Worm (Caenorhabditis elegans) whole organism, young adult: ENCODE measurements around the gene B0507.3.

Source experiments
- hrde-1 ChIP-seq: sonication (generic microtip); optimal IDR thresholded peaks from 2 replicates; lab custom pipeline; 2016; ENCODE audit warnings: missing genetic modification characterization, mild to moderate bottlenecking, missing compliant biosample characterization, moderate library complexity, missing genotype, missing genetic modification reagents, borderline replicate concordance
- lag-1 ChIP-seq: fragments of 200-800 bp; sonication (Bioruptor generic); IDR thresholded peaks from 2 replicates; pipeline ENCODE4 v1.3.6; 2022; ENCODE audit warnings: missing genetic modification reagents, missing genetic modification characterization, missing compliant biosample characterization
- nfya-1 ChIP-seq: sonication (generic microtip); optimal IDR thresholded peaks from 2 replicates; lab custom pipeline; 2017; ENCODE audit warnings: antibody characterized with exemption, missing compliant biosample characterization, missing genetic modification characterization, borderline replicate concordance; ENCODE audit not compliant: insufficient read depth
- rcor-1 ChIP-seq: fragments of 200-800 bp; sonication (Bioruptor generic); IDR thresholded peaks from 2 replicates; pipeline ENCODE4 v1.3.6; 2022; ENCODE audit warnings: missing genetic modification reagents, missing genetic modification characterization, missing compliant biosample characterization
- sdz-38 ChIP-seq: sonication (generic microtip); optimal IDR thresholded peaks from 2 replicates; lab custom pipeline; 2016; ENCODE audit warnings: missing genotype, missing genetic modification characterization, missing compliant biosample characterization
- unc-62 ChIP-seq: fragments of 150-350 bp; optimal IDR thresholded peaks from 2 replicates; lab custom pipeline; 2014; ENCODE audit warnings: missing biosample characterization, missing genetic modification reagents, missing genetic modification characterization

DNA sequence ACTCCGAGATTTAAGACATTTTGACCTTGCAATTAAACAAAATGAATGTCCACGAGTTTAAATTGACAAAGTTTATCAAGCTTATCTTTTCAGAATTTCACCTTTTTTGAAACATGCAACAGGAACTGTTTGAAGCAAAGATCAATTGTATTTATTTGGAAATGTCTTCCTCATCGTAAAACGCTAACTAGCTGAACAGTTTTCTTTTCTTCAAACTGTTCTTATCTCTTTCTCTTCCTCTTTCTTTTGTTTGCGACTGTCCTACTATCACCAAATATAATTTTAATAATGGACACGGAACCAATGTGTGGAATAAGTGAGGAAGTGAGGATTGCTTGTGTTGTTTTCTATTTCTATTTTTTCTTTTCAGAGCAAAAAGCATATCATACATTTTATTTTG lies 35.8 kb upstream of the B0507.3 start, which contains the start of gene ZC196.4:
- TF ChIP-seq hrde-1 (tag; lab: Kevin White, UChicago), result no peak
- TF ChIP-seq rcor-1 (GFP tag; lab: Robert Waterston, UW), result no peak
- no peak for TF ChIP-seq nfya-1
- TF ChIP-seq unc-62 (GFP tag; lab: Kevin White, UChicago), result no peak
- no peak for TF ChIP-seq sdz-38 (tag; lab: Kevin White, UChicago)
- no peak for TF ChIP-seq lag-1 (GFP tag; lab: Robert Waterston, UW)
